Fruit fly (Drosophila melanogaster) whole organism, embryonic: ENCODE measurements around the gene CG9737.
A peak's percentile ranks its signal among the peaks of the same experiment; 100 is the strongest.

Experiments
- Bgb ChIP-seq: fragments of 200-800 bp; sonication (Bioruptor generic); IDR thresholded peaks from 2 replicates; pipeline ENCODE4 v1.3.6; 2022; ENCODE audit warnings: missing biosample characterization, missing genetic modification characterization; ENCODE audit not compliant: partially characterized antibody
- CG10209 ChIP-seq: fragments of 200-800 bp; sonication (Bioruptor generic); optimal IDR thresholded peaks from 3 replicates; lab custom pipeline; 2017; ENCODE audit warnings: missing biosample characterization, mild to moderate bottlenecking, missing genetic modification characterization, missing genetic modification reagents
- CG11398 ChIP-seq: fragments of 200-800 bp; sonication (Bioruptor generic); optimal IDR thresholded peaks from 2 replicates; lab custom pipeline; 2016; ENCODE audit warnings: missing biosample characterization, missing genetic modification characterization
- CG11504 ChIP-seq: fragments of 200-800 bp; sonication (Bioruptor generic); optimal IDR thresholded peaks from 3 replicates; lab custom pipeline; 2019; ENCODE audit warnings: missing biosample characterization, mild to moderate bottlenecking, missing genetic modification characterization, moderate library complexity
- CG11696 ChIP-seq: fragments of 200-800 bp; sonication (Bioruptor generic); IDR thresholded peaks from 2 replicates; pipeline ENCODE4 v1.3.6; 2022; ENCODE audit warnings: missing biosample characterization, missing genetic modification characterization
- CG12104 ChIP-seq: fragments of 200-800 bp; sonication (Bioruptor generic); optimal IDR thresholded peaks from 3 replicates; lab custom pipeline; 2016; ENCODE audit warnings: missing biosample characterization, missing genetic modification characterization
- CG12155 ChIP-seq: fragments of 200-800 bp; sonication (Bioruptor generic); optimal IDR thresholded peaks from 3 replicates; lab custom pipeline; 2016; ENCODE audit warnings: missing biosample characterization, missing genetic modification characterization
- CG12769 ChIP-seq: fragments of 200-800 bp; sonication (Bioruptor generic); optimal IDR thresholded peaks from 2 replicates; lab custom pipeline; 2019; ENCODE audit warnings: missing biosample characterization, mild to moderate bottlenecking, missing genetic modification characterization, moderate library complexity
- CG12942 ChIP-seq: fragments of 200-800 bp; sonication (Bioruptor generic); optimal IDR thresholded peaks from 3 replicates; lab custom pipeline; 2016; ENCODE audit warnings: missing biosample characterization, missing genetic modification characterization
- CG14710 ChIP-seq: fragments of 200-800 bp; sonication (Bioruptor generic); optimal IDR thresholded peaks from 3 replicates; lab custom pipeline; 2019; ENCODE audit warnings: missing biosample characterization, mild to moderate bottlenecking, missing genetic modification characterization, moderate library complexity
- CG1602 ChIP-seq: fragments of 200-800 bp; sonication (Bioruptor generic); optimal IDR thresholded peaks from 3 replicates; lab custom pipeline; 2016; ENCODE audit warnings: missing biosample characterization, missing genetic modification characterization
- CG17186 ChIP-seq: fragments of 200-800 bp; sonication (Bioruptor generic); optimal IDR thresholded peaks from 3 replicates; lab custom pipeline; 2017; ENCODE audit warnings: missing biosample characterization, missing genetic modification reagents, missing genetic modification characterization
- CG17612 ChIP-seq: fragments of 200-800 bp; sonication (Bioruptor generic); IDR thresholded peaks from 2 replicates; pipeline ENCODE4 v1.3.6; 2022; ENCODE audit warnings: missing biosample characterization, missing genetic modification characterization
- CG18011 ChIP-seq: fragments of 200-800 bp; sonication (Bioruptor generic); optimal IDR thresholded peaks from 2 replicates; lab custom pipeline; 2017; ENCODE audit warnings: missing biosample characterization, missing genetic modification characterization, mild to moderate bottlenecking, moderate library complexity, missing genotype
- CG32767 ChIP-seq: fragments of 200-800 bp; sonication (Bioruptor generic); IDR thresholded peaks from 2 replicates; pipeline ENCODE4 v1.3.6; 2022; ENCODE audit warnings: missing biosample characterization, missing genetic modification characterization
- CG32772 ChIP-seq: fragments of 200-800 bp; sonication (Bioruptor generic); IDR thresholded peaks from 2 replicates; pipeline ENCODE4 v1.3.6; 2022; ENCODE audit warnings: missing biosample characterization, missing genetic modification characterization
- CG4820 ChIP-seq: fragments of 200-800 bp; sonication (Bioruptor generic); optimal IDR thresholded peaks from 3 replicates; lab custom pipeline; 2016; ENCODE audit warnings: missing biosample characterization, missing genetic modification characterization
- CG7839 ChIP-seq: fragments of 200-800 bp; sonication (Bioruptor generic); optimal IDR thresholded peaks from 3 replicates; lab custom pipeline; 2018; ENCODE audit warnings: missing biosample characterization, mild to moderate bottlenecking, missing genetic modification characterization, moderate library complexity
- CG8388 ChIP-seq: fragments of 200-800 bp; sonication (Bioruptor generic); optimal IDR thresholded peaks from 2 replicates; lab custom pipeline; 2019; ENCODE audit warnings: missing biosample characterization, mild to moderate bottlenecking, missing genetic modification characterization, moderate library complexity
- CG9727 ChIP-seq: fragments of 200-800 bp; sonication (Bioruptor generic); optimal IDR thresholded peaks from 3 replicates; lab custom pipeline; 2017; ENCODE audit warnings: missing biosample characterization, mild to moderate bottlenecking, missing genetic modification characterization
- CG9797 ChIP-seq: fragments of 200-800 bp; sonication (Bioruptor generic); optimal IDR thresholded peaks from 3 replicates; lab custom pipeline; 2018; ENCODE audit warnings: missing biosample characterization, mild to moderate bottlenecking, missing genetic modification characterization
- Ets97D ChIP-seq: fragments of 200-800 bp; sonication (Bioruptor generic); optimal IDR thresholded peaks from 3 replicates; lab custom pipeline; 2016; ENCODE audit warnings: missing biosample characterization, missing genetic modification characterization
- Hey ChIP-seq: fragments of 200-800 bp; sonication (Bioruptor generic); optimal IDR thresholded peaks from 3 replicates; lab custom pipeline; 2018; ENCODE audit warnings: missing biosample characterization, mild to moderate bottlenecking, missing genetic modification characterization
- HmgD ChIP-seq: fragments of 200-800 bp; sonication (Bioruptor generic); optimal IDR thresholded peaks from 3 replicates; lab custom pipeline; 2016; ENCODE audit warnings: missing biosample characterization, missing genetic modification characterization
- Lpt ChIP-seq: fragments of >200 bp; optimal IDR thresholded peaks from 2 replicates; lab custom pipeline; 2018; ENCODE audit warnings: missing biosample characterization, missing genetic modification characterization
- MESR4 ChIP-seq: fragments of 200-800 bp; sonication (Bioruptor generic); optimal IDR thresholded peaks from 2 replicates; lab custom pipeline; 2018; ENCODE audit warnings: missing biosample characterization, mild to moderate bottlenecking, missing genetic modification characterization, moderate library complexity
- NFAT ChIP-seq: fragments of 200-800 bp; sonication (Bioruptor generic); IDR thresholded peaks from 2 replicates; pipeline ENCODE4 v1.3.6; 2022; ENCODE audit warnings: missing biosample characterization, missing genetic modification characterization
- Opbp ChIP-seq: fragments of 200-800 bp; sonication (Bioruptor generic); IDR thresholded peaks from 3 replicates; pipeline ENCODE4 v1.3.6; 2022; ENCODE audit warnings: missing biosample characterization, missing genetic modification characterization; ENCODE audit not compliant: partially characterized antibody
- Ptx1 ChIP-seq: fragments of 200-800 bp; sonication (Bioruptor generic); IDR thresholded peaks from 2 replicates; pipeline ENCODE4 v1.3.6; 2022; ENCODE audit warnings: missing biosample characterization, missing genetic modification characterization
- Rfx ChIP-seq: fragments of 200-800 bp; sonication (Bioruptor generic); IDR thresholded peaks from 2 replicates; pipeline ENCODE4 v1.3.6; 2022; ENCODE audit warnings: missing biosample characterization, missing genetic modification characterization
- YL-1 ChIP-seq: fragments of 200-800 bp; sonication (Bioruptor generic); optimal IDR thresholded peaks from 3 replicates; lab custom pipeline; 2017; ENCODE audit warnings: missing biosample characterization, mild to moderate bottlenecking, missing genetic modification characterization
- abd-A ChIP-seq: fragments of 200-800 bp; sonication (Bioruptor generic); optimal IDR thresholded peaks from 3 replicates; lab custom pipeline; 2019; ENCODE audit warnings: missing biosample characterization, mild to moderate bottlenecking, missing genetic modification characterization, moderate library complexity
- al ChIP-seq: fragments of 200-800 bp; sonication (Bioruptor generic); IDR thresholded peaks from 2 replicates; pipeline ENCODE4 v1.3.6; 2022; ENCODE audit warnings: missing biosample characterization, missing genetic modification characterization
- ash1 ChIP-seq: fragments of 200-800 bp; sonication (Bioruptor generic); optimal IDR thresholded peaks from 2 replicates; lab custom pipeline; 2018; ENCODE audit warnings: missing biosample characterization, mild to moderate bottlenecking, missing genetic modification characterization
- bigmax ChIP-seq: fragments of 200-800 bp; sonication (Bioruptor generic); optimal IDR thresholded peaks from 2 replicates; lab custom pipeline; 2018; ENCODE audit warnings: missing biosample characterization, mild to moderate bottlenecking, missing genetic modification characterization
- dpn ChIP-seq, 2 experiments: fragments of 200-800 bp; sonication (Bioruptor generic); optimal IDR thresholded peaks; 3 replicates each; lab custom pipeline; 2016; ENCODE audit warnings: missing biosample characterization in 2 of 2, missing genetic modification characterization in 2 of 2
- fd64A ChIP-seq: fragments of 200-800 bp; sonication (Bioruptor generic); optimal IDR thresholded peaks from 3 replicates; lab custom pipeline; 2018; ENCODE audit warnings: missing biosample characterization, mild to moderate bottlenecking, missing genetic modification characterization
- gro ChIP-seq: fragments of 200-800 bp; sonication (Bioruptor generic); optimal IDR thresholded peaks from 2 replicates; lab custom pipeline; 2016; ENCODE audit warnings: missing biosample characterization, missing genetic modification characterization
- lab ChIP-seq: fragments of 200-800 bp; sonication (Bioruptor generic); optimal IDR thresholded peaks from 3 replicates; lab custom pipeline; 2017; ENCODE audit warnings: missing biosample characterization, missing genetic modification characterization, mild to moderate bottlenecking, moderate library complexity, missing genetic modification reagents
- maf-S ChIP-seq: fragments of 200-800 bp; sonication (Bioruptor generic); optimal IDR thresholded peaks from 2 replicates; lab custom pipeline; 2016; ENCODE audit warnings: missing biosample characterization, missing genetic modification characterization
- mam ChIP-seq: fragments of 200-800 bp; sonication (Bioruptor generic); optimal IDR thresholded peaks from 3 replicates; lab custom pipeline; 2016; ENCODE audit warnings: missing biosample characterization, missing genetic modification characterization
- nerfin-1 ChIP-seq: fragments of 200-800 bp; sonication (Bioruptor generic); optimal IDR thresholded peaks from 3 replicates; lab custom pipeline; 2019; ENCODE audit warnings: missing biosample characterization, mild to moderate bottlenecking, missing genetic modification characterization, moderate library complexity
- nmo ChIP-seq: fragments of 200-800 bp; sonication (Bioruptor generic); optimal IDR thresholded peaks from 2 replicates; lab custom pipeline; 2018; ENCODE audit warnings: missing biosample characterization, mild to moderate bottlenecking, missing genetic modification characterization, moderate library complexity
- p53 ChIP-seq: fragments of 200-800 bp; sonication (Bioruptor generic); optimal IDR thresholded peaks from 2 replicates; lab custom pipeline; 2016; ENCODE audit warnings: missing biosample characterization, missing genetic modification characterization
- row ChIP-seq: fragments of 200-800 bp; sonication (Bioruptor generic); IDR thresholded peaks from 3 replicates; pipeline ENCODE4 v1.3.6; 2022; ENCODE audit warnings: missing biosample characterization, missing genetic modification characterization
- so ChIP-seq: fragments of 200-800 bp; sonication (Bioruptor generic); IDR thresholded peaks from 3 replicates; pipeline ENCODE4 v1.3.6; 2022; ENCODE audit warnings: missing biosample characterization, missing genetic modification characterization
- ssp ChIP-seq: fragments of 200-800 bp; sonication (Bioruptor generic); IDR thresholded peaks from 2 replicates; pipeline ENCODE4 v1.3.6; 2022; ENCODE audit warnings: missing biosample characterization, missing genetic modification characterization
- toy ChIP-seq: fragments of 200-800 bp; sonication (Bioruptor generic); IDR thresholded peaks from 2 replicates; pipeline ENCODE4 v1.3.6; 2022; ENCODE audit warnings: missing biosample characterization, missing genetic modification characterization
- unpg ChIP-seq: fragments of 200-800 bp; sonication (Bioruptor generic); optimal IDR thresholded peaks from 3 replicates; lab custom pipeline; 2018; ENCODE audit warnings: missing biosample characterization, mild to moderate bottlenecking, missing genetic modification characterization, moderate library complexity

The CG9737 gene

dm6 chr3R:30203104-30203986, 39.8 kb downstream of the CG9737 start (continued):
- peak; percentile 85 for TF ChIP-seq ssp
- no peak for TF ChIP-seq MESR4 (GFP tag; lab: Kevin White, UChicago)
- TF ChIP-seq abd-A (tag; lab: Kevin White, UChicago): peak; percentile 96
- TF ChIP-seq CG10209 (GFP tag; lab: Kevin White, UChicago): peak; percentile 94
- TF ChIP-seq ash1 (GFP tag; lab: Kevin White, UChicago): peak; percentile 76
- TF ChIP-seq Opbp (GFP tag; lab: Robert Waterston, UW): no peak
- TF ChIP-seq CG4820 (GFP tag; lab: Kevin White, UChicago): peak; percentile 97
- peak; percentile 95 for TF ChIP-seq Ptx1 (GFP tag; lab: Robert Waterston, UW)
- peak; percentile 90 for TF ChIP-seq al
- TF ChIP-seq so (GFP tag; lab: Robert Waterston, UW): peak; percentile 96
- peak; percentile 94 for TF ChIP-seq CG32772 (GFP tag; lab: Robert Waterston, UW)
- TF ChIP-seq CG12155 (GFP tag; lab: Kevin White, UChicago): peak; percentile 89
- peak; percentile 98 for TF ChIP-seq mam (GFP tag; lab: Kevin White, UChicago)
- peak; percentile 93 for TF ChIP-seq CG12942 (GFP tag; lab: Kevin White, UChicago)
- TF ChIP-seq bigmax (GFP tag; lab: Kevin White, UChicago): no peak
- TF ChIP-seq CG11398 (GFP tag; lab: Kevin White, UChicago): peak; percentile 93
- peak; percentile 97 for TF ChIP-seq CG11504 (tag; lab: Kevin White, UChicago)
- peak; percentile 75 for TF ChIP-seq CG11696 (GFP tag; lab: Robert Waterston, UW)
- TF ChIP-seq Rfx (GFP tag; lab: Robert Waterston, UW): peak; percentile 95
- TF ChIP-seq unpg (GFP tag; lab: Kevin White, UChicago): peak; percentile 93
- TF ChIP-seq gro (GFP tag; lab: Kevin White, UChicago): peak; percentile 98
- TF ChIP-seq fd64A: peak; percentile 91
- peak; percentile 99 for TF ChIP-seq row (GFP tag; lab: Robert Waterston, UW)
- peak; percentile 56 for TF ChIP-seq YL-1 (GFP tag; lab: Kevin White, UChicago)
- peak; percentile 93 for TF ChIP-seq Ets97D (GFP tag; lab: Kevin White, UChicago)
- TF ChIP-seq CG12769 (tag; lab: Kevin White, UChicago): peak; percentile 95
- TF ChIP-seq CG9797 (GFP tag; lab: Kevin White, UChicago): peak; percentile 54
- peak; percentile 96 to 99 for TF ChIP-seq dpn (GFP tag; optimal IDR thresholded peaks at IDR 0.05; lab: Kevin White, UChicago)
- TF ChIP-seq CG7839 (tag; lab: Kevin White, UChicago): peak; percentile 97
- TF ChIP-seq Hey: peak; percentile 60
- peak; percentile 97 for TF ChIP-seq CG9727 (GFP tag; lab: Kevin White, UChicago)
- peak; percentile 95 for TF ChIP-seq CG14710
- TF ChIP-seq nmo: peak; percentile 98
- TF ChIP-seq CG12104 (GFP tag; lab: Kevin White, UChicago): peak; percentile 96
- TF ChIP-seq Bgb: no peak
- peak; percentile 69 for TF ChIP-seq CG18011 (GFP tag; lab: Kevin White, UChicago)
- TF ChIP-seq p53 (GFP tag; lab: Kevin White, UChicago): peak; percentile 95
- peak; percentile 98 for TF ChIP-seq lab (GFP tag; lab: Kevin White, UChicago)
- TF ChIP-seq Lpt (GFP tag; lab: Kevin White, UChicago): no peak
- TF ChIP-seq maf-S (GFP tag; lab: Kevin White, UChicago): peak; percentile 92
- TF ChIP-seq toy (GFP tag; lab: Robert Waterston, UW): peak; percentile 77
- TF ChIP-seq CG17612 (GFP tag; lab: Robert Waterston, UW): peak; percentile 83
- TF ChIP-seq HmgD (GFP tag; lab: Kevin White, UChicago): peak; percentile 94
- peak; percentile 89 for TF ChIP-seq CG17186 (GFP tag; lab: Kevin White, UChicago)
- TF ChIP-seq CG1602 (GFP tag; lab: Kevin White, UChicago): peak; percentile 89
- peak; percentile 83 for TF ChIP-seq NFAT (GFP tag; lab: Robert Waterston, UW)
- peak; percentile 90 for TF ChIP-seq nerfin-1 (tag; lab: Kevin White, UChicago)
- TF ChIP-seq CG32767: peak; percentile 93
- peak; percentile 88 for TF ChIP-seq CG8388 (GFP tag; lab: Kevin White, UChicago)
